Worm (Caenorhabditis elegans) whole organism, young adult: ENCODE measurements around the gene F25F2.1.

Source experiments
- B0035.1 ChIP-seq: sonication (generic microtip); optimal IDR thresholded peaks from 2 replicates; lab custom pipeline; 2016; ENCODE audit warnings: missing genetic modification characterization, mild to moderate bottlenecking, missing compliant biosample characterization, missing genotype, missing genetic modification reagents
- C06A6.2 ChIP-seq: fragments of 200-800 bp; sonication (Bioruptor generic); conservative IDR thresholded peaks from 2 replicates; pipeline ENCODE4 v1.3.6; 2022; ENCODE audit warnings: missing genetic modification characterization, missing compliant biosample characterization
- F37B4.10 ChIP-seq: fragments of 200-800 bp; sonication (Bioruptor generic); IDR thresholded peaks from 2 replicates; pipeline ENCODE4 v1.3.6; 2022; ENCODE audit warnings: missing genetic modification characterization, missing compliant biosample characterization
- F39B2.1 ChIP-seq: fragments of 200-800 bp; sonication (Bioruptor generic); IDR thresholded peaks from 2 replicates; pipeline ENCODE4 v1.3.6; 2022; ENCODE audit warnings: missing genetic modification reagents, missing genetic modification characterization, missing compliant biosample characterization
- T26A5.8 ChIP-seq: sonication (generic microtip); optimal IDR thresholded peaks from 2 replicates; lab custom pipeline; 2016; ENCODE audit warnings: missing genetic modification characterization, missing compliant biosample characterization
- Y53G8AR.9 ChIP-seq: fragments of 200-800 bp; sonication (Bioruptor generic); conservative IDR thresholded peaks from 2 replicates; pipeline ENCODE4 v1.3.6; 2022; ENCODE audit warnings: missing genetic modification reagents, missing genetic modification characterization, missing compliant biosample characterization
- Y79H2A.3 ChIP-seq: fragments of 200-800 bp; sonication (Bioruptor generic); conservative IDR thresholded peaks from 2 replicates; pipeline ENCODE4 v1.3.6; 2022; ENCODE audit warnings: missing genetic modification reagents, missing genetic modification characterization, missing compliant biosample characterization
- ZK185.1 ChIP-seq: sonication (generic microtip); optimal IDR thresholded peaks from 2 replicates; lab custom pipeline; 2016; ENCODE audit warnings: mild to moderate bottlenecking, missing genetic modification characterization, missing compliant biosample characterization; ENCODE audit not compliant: poor library complexity, severe bottlenecking
- ama-1 ChIP-seq, 3 experiments: fragments of 150-350 bp in 1 of 3; sonication (generic microtip) in 2 of 3; optimal IDR thresholded peaks; 2 replicates each; lab custom pipeline; 2014 to 2018; ENCODE audit warnings: missing biosample characterization in 2 of 3, missing genetic modification characterization in 2 of 3, missing genetic modification reagents in 2 of 3
- aptf-2 ChIP-seq: fragments of 200-800 bp; sonication (Bioruptor generic); conservative IDR thresholded peaks from 2 replicates; pipeline ENCODE4 v1.3.6; 2022; ENCODE audit warnings: missing genetic modification reagents, missing genetic modification characterization, missing compliant biosample characterization
- attf-5 ChIP-seq: fragments of 200-800 bp; sonication (Bioruptor generic); optimal IDR thresholded peaks from 2 replicates; lab custom pipeline; 2018; ENCODE audit warnings: mild to moderate bottlenecking, missing genetic modification characterization, missing compliant biosample characterization
- ccch-3 ChIP-seq: fragments of 200-800 bp; sonication (Bioruptor generic); optimal IDR thresholded peaks from 2 replicates; lab custom pipeline; 2018; ENCODE audit warnings: mild to moderate bottlenecking, missing genetic modification characterization, missing compliant biosample characterization
- ceh-100 ChIP-seq: fragments of 200-800 bp; sonication (Bioruptor generic); IDR thresholded peaks from 2 replicates; pipeline ENCODE4 v1.3.6; 2022; ENCODE audit warnings: missing genetic modification reagents, missing genetic modification characterization, missing compliant biosample characterization
- ceh-58 ChIP-seq: fragments of 200-800 bp; sonication (Bioruptor generic); IDR thresholded peaks from 2 replicates; pipeline ENCODE4 v1.3.6; 2022; ENCODE audit warnings: missing genetic modification characterization, missing compliant biosample characterization
- ceh-79 ChIP-seq: sonication (generic microtip); optimal IDR thresholded peaks from 2 replicates; lab custom pipeline; 2017; ENCODE audit warnings: mild to moderate bottlenecking, missing genetic modification characterization, missing compliant biosample characterization
- die-1 ChIP-seq: sonication (generic microtip); optimal IDR thresholded peaks from 2 replicates; lab custom pipeline; 2016; ENCODE audit warnings: missing genotype, mild to moderate bottlenecking, missing genetic modification characterization, missing compliant biosample characterization
- dox-1 ChIP-seq: fragments of 200-800 bp; sonication (Bioruptor generic); IDR thresholded peaks from 2 replicates; pipeline ENCODE4 v1.3.6; 2022; ENCODE audit warnings: missing genetic modification reagents, missing genetic modification characterization, missing compliant biosample characterization
- dpl-1 ChIP-seq: fragments of 150-350 bp; optimal IDR thresholded peaks from 2 replicates; lab custom pipeline; 2014; ENCODE audit warnings: missing biosample characterization, missing genetic modification reagents, missing genetic modification characterization
- efl-1 ChIP-seq: fragments of 150-350 bp; optimal IDR thresholded peaks from 2 replicates; lab custom pipeline; 2014; ENCODE audit warnings: missing biosample characterization, missing genetic modification reagents, missing genetic modification characterization
- egl-18 ChIP-seq: fragments of 200-800 bp; sonication (Bioruptor generic); IDR thresholded peaks from 2 replicates; pipeline ENCODE4 v1.3.6; 2022; ENCODE audit warnings: missing genetic modification reagents, missing genetic modification characterization, missing compliant biosample characterization
- ets-4 ChIP-seq: fragments of 200-800 bp; sonication (Bioruptor generic); optimal IDR thresholded peaks from 2 replicates; lab custom pipeline; 2018; ENCODE audit warnings: mild to moderate bottlenecking, missing genetic modification characterization, missing compliant biosample characterization
- hlh-26 ChIP-seq: fragments of 200-800 bp; sonication (Bioruptor generic); conservative IDR thresholded peaks from 2 replicates; pipeline ENCODE4 v1.3.6; 2022; ENCODE audit warnings: missing genetic modification reagents, missing genetic modification characterization, missing compliant biosample characterization
- hmg-20 ChIP-seq: fragments of 200-800 bp; sonication (Bioruptor generic); IDR thresholded peaks from 2 replicates; pipeline ENCODE4 v1.3.6; 2022; ENCODE audit warnings: missing genetic modification reagents, missing genetic modification characterization, missing compliant biosample characterization
- hrde-1 ChIP-seq: sonication (generic microtip); optimal IDR thresholded peaks from 2 replicates; lab custom pipeline; 2016; ENCODE audit warnings: missing genetic modification characterization, mild to moderate bottlenecking, missing compliant biosample characterization, moderate library complexity, missing genotype, missing genetic modification reagents, borderline replicate concordance
- hsf-1 ChIP-seq: fragments of 200-800 bp; sonication (Bioruptor generic); IDR thresholded peaks from 2 replicates; pipeline ENCODE4 v1.3.6; 2022; ENCODE audit warnings: missing genetic modification reagents, missing genetic modification characterization, missing compliant biosample characterization
- lag-1 ChIP-seq: fragments of 200-800 bp; sonication (Bioruptor generic); IDR thresholded peaks from 2 replicates; pipeline ENCODE4 v1.3.6; 2022; ENCODE audit warnings: missing genetic modification reagents, missing genetic modification characterization, missing compliant biosample characterization
- let-526 ChIP-seq: fragments of 200-800 bp; sonication (Bioruptor generic); IDR thresholded peaks from 2 replicates; pipeline ENCODE4 v1.3.6; 2022; ENCODE audit warnings: missing genetic modification reagents, missing genetic modification characterization, missing compliant biosample characterization
- let-607 ChIP-seq, 2 experiments: fragments of 200-800 bp in 1 of 2; sonication (Bioruptor generic) in 1 of 2; sonication (generic microtip) in 1 of 2; optimal IDR thresholded peaks; 2 replicates each; lab custom pipeline; 2016 to 2018; ENCODE audit warnings: mild to moderate bottlenecking in 2 of 2, missing compliant biosample characterization in 2 of 2, missing genetic modification characterization in 2 of 2, moderate library complexity in 2 of 2, missing genotype in 1 of 2
- lin-40 ChIP-seq: sonication (generic microtip); optimal IDR thresholded peaks from 2 replicates; lab custom pipeline; 2016; ENCODE audit warnings: missing genetic modification characterization, mild to moderate bottlenecking, missing compliant biosample characterization, missing genotype, missing genetic modification reagents
- lsl-1 ChIP-seq: fragments of 200-800 bp; sonication (Bioruptor generic); optimal IDR thresholded peaks from 2 replicates; lab custom pipeline; 2018; ENCODE audit warnings: mild to moderate bottlenecking, missing genetic modification characterization, moderate library complexity, missing compliant biosample characterization
- madf-10 ChIP-seq: sonication (generic microtip); optimal IDR thresholded peaks from 2 replicates; lab custom pipeline; 2016; ENCODE audit warnings: mild to moderate bottlenecking, missing genetic modification characterization, missing compliant biosample characterization
- madf-8 ChIP-seq: fragments of 200-800 bp; sonication (Bioruptor generic); conservative IDR thresholded peaks from 2 replicates; pipeline ENCODE4 v1.3.6; 2022; ENCODE audit warnings: missing genetic modification reagents, missing genetic modification characterization, missing compliant biosample characterization
- mcd-1 ChIP-seq: fragments of 200-800 bp; sonication (Bioruptor generic); IDR thresholded peaks from 2 replicates; pipeline ENCODE4 v1.3.6; 2022; ENCODE audit warnings: missing genetic modification reagents, missing genetic modification characterization, missing compliant biosample characterization
- mes-4 ChIP-seq: sonication (generic microtip); optimal IDR thresholded peaks from 2 replicates; lab custom pipeline; 2016; ENCODE audit warnings: missing genotype, missing genetic modification characterization, missing compliant biosample characterization
- nfyb-1 ChIP-seq: fragments of 200-800 bp; sonication (Bioruptor generic); IDR thresholded peaks from 2 replicates; pipeline ENCODE4 v1.3.6; 2022; ENCODE audit warnings: missing genetic modification reagents, missing genetic modification characterization, missing compliant biosample characterization
- nhr-80 ChIP-seq: sonication (generic microtip); optimal IDR thresholded peaks from 2 replicates; lab custom pipeline; 2016; ENCODE audit warnings: missing genetic modification characterization, missing compliant biosample characterization
- snpc-4 ChIP-seq, 5 experiments: fragments of 150-350 bp in 1 of 5; sonication (generic microtip) in 4 of 5; optimal IDR thresholded peaks; 2 replicates each; lab custom pipeline; 2014 to 2018; ENCODE audit warnings: missing genetic modification characterization in 5 of 5, missing biosample characterization in 3 of 5, antibody characterized with exemption in 2 of 5, mild to moderate bottlenecking in 2 of 5, missing compliant biosample characterization in 2 of 5, missing genotype in 2 of 5, moderate library complexity in 2 of 5, missing genetic modification reagents in 1 of 5
- tbx-9 ChIP-seq: sonication (generic microtip); optimal IDR thresholded peaks from 2 replicates; lab custom pipeline; 2016; ENCODE audit warnings: borderline replicate concordance, missing genetic modification characterization, inconsistent platforms, missing compliant biosample characterization
- xnd-1 ChIP-seq: sonication (generic microtip); optimal IDR thresholded peaks from 2 replicates; lab custom pipeline; 2016; ENCODE audit warnings: missing genotype, missing genetic modification reagents, missing genetic modification characterization, missing compliant biosample characterization
- zim-3 ChIP-seq: sonication (generic microtip); optimal IDR thresholded peaks from 2 replicates; lab custom pipeline; 2017; ENCODE audit warnings: mild to moderate bottlenecking, missing genetic modification characterization, moderate library complexity, missing compliant biosample characterization
- ztf-18 ChIP-seq: sonication (generic microtip); optimal IDR thresholded peaks from 2 replicates; lab custom pipeline; 2016; ENCODE audit warnings: missing genotype, mild to moderate bottlenecking, missing genetic modification characterization, missing compliant biosample characterization
- ztf-3 ChIP-seq: fragments of 200-800 bp; sonication (Bioruptor generic); optimal IDR thresholded peaks from 2 replicates; lab custom pipeline; 2018; ENCODE audit warnings: mild to moderate bottlenecking, missing genetic modification characterization, missing compliant biosample characterization
- ztf-6 ChIP-seq: fragments of 200-800 bp; sonication (Bioruptor generic); IDR thresholded peaks from 2 replicates; pipeline ENCODE4 v1.3.6; 2022; ENCODE audit warnings: missing genetic modification reagents, missing genetic modification characterization, missing compliant biosample characterization

F25F2.1 gene

DNA sequence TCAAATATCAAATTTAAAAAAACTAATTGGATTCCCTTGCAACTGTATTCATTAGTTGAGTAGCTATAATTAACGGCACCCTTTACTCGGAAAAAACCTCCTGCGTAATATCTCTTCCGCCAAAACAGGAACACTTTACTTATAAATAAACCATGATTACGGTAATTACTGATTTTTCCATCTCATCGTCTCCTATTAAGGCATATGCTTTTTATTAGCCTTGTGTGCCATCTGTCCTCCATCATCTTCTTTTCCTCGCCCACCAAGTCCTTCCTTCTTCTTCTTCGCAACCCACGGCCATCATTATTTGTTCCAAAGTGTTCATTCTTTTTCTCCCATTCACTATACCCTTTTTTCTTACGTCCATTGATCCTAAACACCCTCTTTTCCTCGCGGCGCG lies 10.8 kb downstream of the F25F2.1 start:
- no peak for TF ChIP-seq nfyb-1 (GFP tag; lab: Robert Waterston, UW)
- no peak for TF ChIP-seq aptf-2 (GFP tag; lab: Robert Waterston, UW)
- TF ChIP-seq madf-10 (tag; lab: Kevin White, UChicago) = no peak
- TF ChIP-seq snpc-4 (GFP tag; optimal IDR thresholded peaks at IDR 0.05; lab: Kevin White, UChicago) = no peak
- no peak for TF ChIP-seq snpc-4 (tag; optimal IDR thresholded peaks at IDR 0.05; lab: Kevin White, UChicago)
- TF ChIP-seq mcd-1 (GFP tag; lab: Robert Waterston, UW) = no peak
- no peak for TF ChIP-seq nhr-80 (tag; lab: Kevin White, UChicago)
- TF ChIP-seq ceh-100 (GFP tag; lab: Robert Waterston, UW) = no peak
- TF ChIP-seq ztf-18 (tag; lab: Kevin White, UChicago) = no peak
- TF ChIP-seq, all 124 proteins: peak for 0

DNA sequence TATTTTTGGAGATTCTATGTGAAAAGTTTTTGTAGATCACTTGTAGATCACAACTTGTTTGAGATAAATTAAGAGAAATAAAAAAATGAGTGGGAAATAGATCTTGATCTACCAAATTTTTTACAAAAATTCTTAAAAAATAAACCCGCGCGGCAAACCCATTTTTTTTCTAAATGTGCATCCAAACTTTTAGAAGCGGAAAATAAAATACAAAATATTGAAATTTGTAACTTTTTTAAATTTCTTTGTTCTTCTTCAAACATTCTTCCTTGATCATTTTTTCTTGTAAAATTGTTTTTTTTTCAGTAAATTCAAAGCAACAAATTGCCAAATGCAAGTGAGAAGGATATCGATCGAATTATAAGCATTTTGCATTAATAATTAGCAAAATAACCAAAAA lies 11.4 kb downstream of the F25F2.1 start, which contains the start of gene cdh-4:
Gene cdh-4, plus strand, starts transcription at position 301 of the 400 bp plus-strand sequence.
- TF ChIP-seq lin-40 (tag; lab: Kevin White, UChicago) (no peak), egl-18 (GFP tag; lab: Robert Waterston, UW) (no peak), ceh-58 (GFP tag; lab: Robert Waterston, UW) (no peak), hlh-26 (no peak), dpl-1 (GFP tag; lab: Kevin White, UChicago) (peak; percentile 29), C06A6.2 (GFP tag; lab: Robert Waterston, UW) (no peak), xnd-1 (tag; lab: Kevin White, UChicago) (peak; percentile 5), hmg-20 (GFP tag; lab: Robert Waterston, UW) (no peak), madf-8 (GFP tag; lab: Robert Waterston, UW) (peak; percentile 62; the same call in 1 of the 2 replicates), lsl-1 (GFP tag; lab: Kevin White, UChicago) (no peak), efl-1 (GFP tag; lab: Kevin White, UChicago) (peak; percentile 41)

DNA sequence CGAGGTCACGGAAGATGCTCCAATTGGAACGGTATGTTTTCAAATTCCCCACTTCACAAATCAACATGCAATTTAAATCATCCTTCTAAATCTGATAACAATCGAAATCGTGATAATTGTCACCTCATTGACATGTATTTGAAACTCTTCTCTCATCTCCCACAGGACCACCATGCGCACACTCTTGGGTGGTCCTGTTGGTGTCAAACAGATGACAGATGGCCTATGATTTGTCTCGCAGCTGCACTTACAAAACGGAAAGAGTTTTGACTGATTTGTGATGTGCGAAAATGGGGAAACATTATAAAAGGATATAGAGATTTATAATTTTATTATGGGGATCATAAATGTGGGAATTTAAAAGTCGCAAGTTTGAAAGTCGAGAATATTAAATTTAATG lies 14.8 kb downstream of the F25F2.1 start:
- TF ChIP-seq ZK185.1 (tag; lab: Kevin White, UChicago) (no peak), C06A6.2 (GFP tag; lab: Robert Waterston, UW) (no peak), let-607 (tag; optimal IDR thresholded peaks at IDR 0.05; lab: Kevin White, UChicago) (no peak), mes-4 (tag; lab: Kevin White, UChicago) (no peak), T26A5.8 (tag; lab: Kevin White, UChicago) (no peak), dpl-1 (GFP tag; lab: Kevin White, UChicago) (no peak), dox-1 (GFP tag; lab: Robert Waterston, UW) (no peak), zim-3 (no peak), tbx-9 (no peak), ztf-6 (GFP tag; lab: Robert Waterston, UW) (no peak), let-526 (GFP tag; lab: Robert Waterston, UW) (no peak), ceh-58 (GFP tag; lab: Robert Waterston, UW) (no peak), ets-4 (GFP tag; lab: Kevin White, UChicago) (no peak), F37B4.10 (GFP tag; lab: Robert Waterston, UW) (no peak), Y53G8AR.9 (no peak), ztf-3 (GFP tag; lab: Kevin White, UChicago) (no peak)

DNA sequence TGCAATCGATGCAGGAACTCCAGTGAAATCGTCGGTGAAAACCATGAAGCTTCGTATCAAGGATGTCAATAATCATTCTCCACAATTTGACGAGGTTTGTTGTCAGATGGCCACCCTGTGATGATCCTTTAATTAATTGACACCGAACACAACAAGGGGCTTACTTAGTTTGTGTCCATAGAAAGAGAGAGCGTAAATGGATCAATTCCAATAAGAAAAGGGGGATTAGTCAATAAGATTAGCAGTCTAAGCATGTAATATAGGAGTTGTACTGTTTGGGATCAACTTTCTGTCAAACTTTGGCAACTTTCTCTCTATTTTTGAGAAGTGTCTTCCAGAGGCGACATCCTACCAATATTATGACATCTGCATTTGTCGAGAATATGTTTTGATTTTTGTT lies 15.4 kb downstream of the F25F2.1 start:
- TF ChIP-seq hsf-1 (GFP tag; lab: Robert Waterston, UW) = no peak
- TF ChIP-seq Y79H2A.3 (GFP tag; lab: Robert Waterston, UW) = no peak
- TF ChIP-seq ets-4 (GFP tag; lab: Kevin White, UChicago) = no peak
- no peak for TF ChIP-seq lag-1 (GFP tag; lab: Robert Waterston, UW)
- no peak for TF ChIP-seq F39B2.1 (GFP tag; lab: Robert Waterston, UW)
- no peak for TF ChIP-seq ceh-79 (tag; lab: Kevin White, UChicago)
- TF ChIP-seq die-1 = no peak
- no peak for TF ChIP-seq ama-1 (optimal IDR thresholded peaks at IDR 0.05; lab: Kevin White, UChicago)
- TF ChIP-seq ama-1 (GFP tag; optimal IDR thresholded peaks at IDR 0.05; lab: Kevin White, UChicago) = no peak
- no peak for TF ChIP-seq ceh-58 (GFP tag; lab: Robert Waterston, UW)
- no peak for TF ChIP-seq C06A6.2 (GFP tag; lab: Robert Waterston, UW)
- no peak for TF ChIP-seq B0035.1 (tag; lab: Kevin White, UChicago)
- TF ChIP-seq ccch-3 (GFP tag; lab: Kevin White, UChicago) = no peak
- no peak for TF ChIP-seq hrde-1
- no peak for TF ChIP-seq attf-5 (GFP tag; lab: Kevin White, UChicago)
